Worm (Caenorhabditis elegans) whole organism, L2 larva: Measurements from ENCODE around the gene E01G6.1.

ENCODE experiments used
- F13H6.1 ChIP-seq: sonication (generic microtip); optimal IDR thresholded peaks from 2 replicates; lab custom pipeline; 2016; ENCODE audit warnings: missing genetic modification characterization, missing compliant biosample characterization
- ZK546.5 ChIP-seq: sonication (generic microtip); optimal IDR thresholded peaks from 2 replicates; lab custom pipeline; 2017; ENCODE audit warnings: missing biosample characterization, missing genetic modification characterization
- alr-1 ChIP-seq: fragments of 150-350 bp; optimal IDR thresholded peaks from 2 replicates; lab custom pipeline; 2014; ENCODE audit warnings: missing biosample characterization, missing genetic modification characterization
- ama-1 ChIP-seq: fragments of 150-350 bp; optimal IDR thresholded peaks from 2 replicates; lab custom pipeline; 2018; ENCODE audit warnings: inconsistent platforms
- dmd-4 ChIP-seq: sonication (generic microtip); optimal IDR thresholded peaks from 2 replicates; lab custom pipeline; 2017; ENCODE audit warnings: missing biosample characterization, missing genetic modification characterization
- elt-1 ChIP-seq: fragments of 150-350 bp; optimal IDR thresholded peaks from 2 replicates; lab custom pipeline; 2014; ENCODE audit warnings: missing biosample characterization, missing genetic modification characterization
- fos-1 ChIP-seq: fragments of 150-350 bp; optimal IDR thresholded peaks from 2 replicates; lab custom pipeline; 2014; ENCODE audit warnings: missing biosample characterization, missing genetic modification characterization
- lin-39 ChIP-seq: fragments of 150-350 bp; optimal IDR thresholded peaks from 2 replicates; lab custom pipeline; 2014; ENCODE audit warnings: missing biosample characterization, missing genetic modification reagents, missing genetic modification characterization
- mab-5 ChIP-seq: fragments of 150-350 bp; optimal IDR thresholded peaks from 2 replicates; lab custom pipeline; 2014; ENCODE audit warnings: missing biosample characterization, missing genetic modification characterization
- mdl-1 ChIP-seq, 2 experiments: fragments of 150-350 bp in 1 of 2; sonication (generic microtip) in 1 of 2; optimal IDR thresholded peaks; 2 replicates each; lab custom pipeline; 2017; ENCODE audit warnings: missing biosample characterization in 2 of 2, missing genetic modification characterization in 2 of 2
- nhr-237 ChIP-seq: fragments of 150-350 bp; optimal IDR thresholded peaks from 2 replicates; lab custom pipeline; 2014; ENCODE audit warnings: missing biosample characterization, missing genetic modification characterization
- skn-1 ChIP-seq: sonication (generic microtip); optimal IDR thresholded peaks from 2 replicates; lab custom pipeline; 2017; ENCODE audit warnings: missing biosample characterization, missing genetic modification characterization
- unc-62 ChIP-seq: fragments of 150-350 bp; optimal IDR thresholded peaks from 2 replicates; lab custom pipeline; 2014; ENCODE audit warnings: missing biosample characterization, missing genetic modification reagents, missing genetic modification characterization
- zag-1 ChIP-seq: fragments of 150-350 bp; optimal IDR thresholded peaks from 2 replicates; lab custom pipeline; 2014; ENCODE audit warnings: missing biosample characterization, missing genetic modification characterization

DNA sequence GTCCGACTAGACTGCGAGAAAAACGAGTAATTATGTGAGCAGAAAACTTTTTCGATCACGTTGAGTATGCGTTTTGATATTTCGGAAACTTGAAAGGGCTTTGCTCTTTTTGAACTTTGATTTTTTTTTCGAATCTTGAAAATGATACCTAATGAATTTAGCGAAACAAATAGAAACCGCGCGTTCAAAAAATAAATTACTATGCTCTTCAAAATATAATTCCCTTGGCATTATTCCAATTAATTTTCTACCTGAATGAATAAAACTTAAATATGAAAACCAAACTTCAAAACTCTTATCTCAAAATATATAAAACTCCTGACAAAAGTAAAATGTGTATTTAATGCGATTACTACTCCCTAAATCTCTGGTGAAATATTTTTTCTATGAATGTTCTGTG, 54.6 kb downstream of the E01G6.1 start, which contains the start of gene xtr-2:
- no peak for TF ChIP-seq skn-1 (tag; lab: Kevin White, UChicago)
- TF ChIP-seq unc-62 (GFP tag; lab: Kevin White, UChicago): no peak
- no peak for TF ChIP-seq elt-1 (tag; lab: Kevin White, UChicago)
- no peak for TF ChIP-seq alr-1 (tag; lab: Kevin White, UChicago)
- no peak for TF ChIP-seq zag-1 (tag; lab: Kevin White, UChicago)
- no peak for TF ChIP-seq mdl-1 (tag; optimal IDR thresholded peaks at IDR 0.05; lab: Kevin White, UChicago)
- no peak for TF ChIP-seq mab-5 (tag; lab: Kevin White, UChicago)
- no peak for TF ChIP-seq lin-39
- TF ChIP-seq dmd-4: no peak
- TF ChIP-seq fos-1: no peak
- no peak for TF ChIP-seq ama-1
- TF ChIP-seq F13H6.1 (tag; lab: Kevin White, UChicago): no peak
- no peak for TF ChIP-seq nhr-237 (tag; lab: Kevin White, UChicago)
- no peak for TF ChIP-seq ZK546.5 (tag; lab: Kevin White, UChicago)
